Worm (Caenorhabditis elegans): Measurements from ENCODE around the gene Y70C5B.2.
A peak's percentile ranks its signal among the peaks of the same experiment; 100 is the strongest.

Gene Y70C5B.2

DNA sequence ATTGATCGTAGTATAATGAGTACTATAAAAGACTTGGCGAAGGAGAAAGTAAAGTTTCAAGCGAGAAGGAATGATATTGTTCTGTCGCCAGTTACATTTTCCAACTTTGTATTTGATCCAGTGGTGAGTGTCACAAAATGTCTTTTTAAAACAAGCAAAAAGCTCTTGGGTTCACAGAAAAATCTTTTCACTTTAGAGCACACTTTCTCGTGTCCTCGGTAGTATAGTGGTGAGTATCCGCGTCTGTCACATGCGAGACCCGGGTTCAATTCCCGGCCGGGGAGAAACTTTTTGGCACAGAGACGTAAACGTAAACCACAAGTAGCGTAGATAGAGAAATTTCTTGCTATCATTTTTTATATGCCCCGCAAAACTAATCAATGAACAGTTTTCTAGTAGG is 20.4 kb downstream of the Y70C5B.2 start (continued):
- no peak for TF ChIP-seq dpff-1 (tag; optimal IDR thresholded peaks at IDR 0.05)
- no peak for TF ChIP-seq Y95B8A.8 (GFP tag; IDR thresholded peaks at IDR 0.05)
- no peak for TF ChIP-seq aptf-2 (GFP tag; conservative IDR thresholded peaks at IDR 0.05)
- TF ChIP-seq dpl-1 (GFP tag; optimal IDR thresholded peaks at IDR 0.05) = no peak
- no peak for TF ChIP-seq somi-1 (GFP tag; optimal IDR thresholded peaks at IDR 0.05)
- no peak for TF ChIP-seq let-607 (tag; optimal IDR thresholded peaks at IDR 0.05)
- TF ChIP-seq attf-3 (GFP tag; conservative IDR thresholded peaks at IDR 0.05) = no peak
- TF ChIP-seq him-1 (tag; optimal IDR thresholded peaks at IDR 0.05) = peak; percentile 71
- no peak for TF ChIP-seq fkh-3 (tag; optimal IDR thresholded peaks at IDR 0.05)
- TF ChIP-seq ZK185.1 (tag; optimal IDR thresholded peaks at IDR 0.05; ENCODE audit: poor library complexity, severe bottlenecking) = peak; percentile 57
- no peak for TF ChIP-seq ama-1 (optimal IDR thresholded peaks at IDR 0.05)
- TF ChIP-seq ama-1 (GFP tag; optimal IDR thresholded peaks at IDR 0.05) = no peak
- TF ChIP-seq F33H1.4 (GFP tag; IDR thresholded peaks at IDR 0.05) = no peak
- no peak for TF ChIP-seq B0336.3 (GFP tag; IDR thresholded peaks at IDR 0.05)
- TF ChIP-seq nfya-2 (GFP tag; IDR thresholded peaks at IDR 0.05) = no peak
- TF ChIP-seq ztf-25 (GFP tag; IDR thresholded peaks at IDR 0.05) = no peak
- TF ChIP-seq lin-26 (GFP tag; IDR thresholded peaks at IDR 0.05) = peak; percentile 74
- TF ChIP-seq snpc-1.1 (tag; optimal IDR thresholded peaks at IDR 0.05; ENCODE audit: insufficient read depth) = peak; percentile 51
- no peak for TF ChIP-seq K11D2.4 (GFP tag; IDR thresholded peaks at IDR 0.05)
- peak; percentile 7 for TF ChIP-seq athp-1 (tag; optimal IDR thresholded peaks at IDR 0.05)
- TF ChIP-seq B0035.1 (tag; optimal IDR thresholded peaks at IDR 0.05) = no peak
- peak; percentile 22 for TF ChIP-seq chd-7 (tag; optimal IDR thresholded peaks at IDR 0.05)
- no peak for TF ChIP-seq F10E7.11 (tag; optimal IDR thresholded peaks at IDR 0.05)
- TF ChIP-seq zim-3 (tag; optimal IDR thresholded peaks at IDR 0.05) = no peak
- TF ChIP-seq ztf-3 (GFP tag; optimal IDR thresholded peaks at IDR 0.05) = no peak
- TF ChIP-seq F23B12.7 (tag; optimal IDR thresholded peaks at IDR 0.05; ENCODE audit: insufficient read depth) = no peak
- no peak for TF ChIP-seq egrh-3 (GFP tag; IDR thresholded peaks at IDR 0.05)
- no peak for TF ChIP-seq madf-3 (GFP tag; IDR thresholded peaks at IDR 0.05)
- 0 out of 2 replicates have a peak, but pooled peaks have one; percentile 53 for TF ChIP-seq Y56A3A.18 (GFP tag; IDR thresholded peaks at IDR 0.05)
- no peak for TF ChIP-seq rcor-1 (GFP tag; IDR thresholded peaks at IDR 0.05)
- no peak for TF ChIP-seq tbx-9 (tag; optimal IDR thresholded peaks at IDR 0.05; ENCODE audit: borderline replicate concordance)
- peak; percentile 5 for TF ChIP-seq nhr-80 (tag; optimal IDR thresholded peaks at IDR 0.05)
- TF ChIP-seq bed-2 (GFP tag; IDR thresholded peaks at IDR 0.05) = no peak
- TF ChIP-seq ceh-91 (GFP tag; IDR thresholded peaks at IDR 0.05) = no peak
- no peak for TF ChIP-seq nhr-120 (GFP tag; IDR thresholded peaks at IDR 0.05)
- TF ChIP-seq K12H6.12 (tag; optimal IDR thresholded peaks at IDR 0.05) = no peak
- 0 out of 2 replicates have a peak, but pooled peaks have one; percentile 42 for TF ChIP-seq hsf-1 (GFP tag; IDR thresholded peaks at IDR 0.05)
- TF ChIP-seq hmg-1.2 (GFP tag; IDR thresholded peaks at IDR 0.05) = peak; percentile 59
- peak in 1 of 2 experiments; percentile 31 for TF ChIP-seq rec-8 (tag; optimal IDR thresholded peaks at IDR 0.05)
- no peak for TF ChIP-seq B0019.2 (GFP tag; conservative IDR thresholded peaks at IDR 0.05)
- peak; percentile 37; the same call in 1 of the 2 replicates for TF ChIP-seq D2030.7 (GFP tag; IDR thresholded peaks at IDR 0.05)
- peak; percentile 89 for TF ChIP-seq tbp1 (GFP tag; optimal IDR thresholded peaks at IDR 0.05)
- TF ChIP-seq T26A5.8 (tag; optimal IDR thresholded peaks at IDR 0.05) = no peak
- TF ChIP-seq bed-1 (GFP tag; IDR thresholded peaks at IDR 0.05) = no peak
- TF ChIP-seq snpc-4 (GFP tag; optimal IDR thresholded peaks at IDR 0.05) = peak; percentile 63
- TF ChIP-seq snpc-4 (tag; optimal IDR thresholded peaks at IDR 0.05) = peak in 2 of 4 experiments; percentile 18 to 83
- TF ChIP-seq nfyb-1 (GFP tag; IDR thresholded peaks at IDR 0.05) = peak; percentile 70
- no peak for TF ChIP-seq akir-1 (GFP tag; optimal IDR thresholded peaks at IDR 0.05)
- no peak for TF ChIP-seq egl-18 (GFP tag; IDR thresholded peaks at IDR 0.05)

Data from whole organism, young adult.